Fruit fly (Drosophila melanogaster): ENCODE data around the gene lectin-37Da.

DNA sequence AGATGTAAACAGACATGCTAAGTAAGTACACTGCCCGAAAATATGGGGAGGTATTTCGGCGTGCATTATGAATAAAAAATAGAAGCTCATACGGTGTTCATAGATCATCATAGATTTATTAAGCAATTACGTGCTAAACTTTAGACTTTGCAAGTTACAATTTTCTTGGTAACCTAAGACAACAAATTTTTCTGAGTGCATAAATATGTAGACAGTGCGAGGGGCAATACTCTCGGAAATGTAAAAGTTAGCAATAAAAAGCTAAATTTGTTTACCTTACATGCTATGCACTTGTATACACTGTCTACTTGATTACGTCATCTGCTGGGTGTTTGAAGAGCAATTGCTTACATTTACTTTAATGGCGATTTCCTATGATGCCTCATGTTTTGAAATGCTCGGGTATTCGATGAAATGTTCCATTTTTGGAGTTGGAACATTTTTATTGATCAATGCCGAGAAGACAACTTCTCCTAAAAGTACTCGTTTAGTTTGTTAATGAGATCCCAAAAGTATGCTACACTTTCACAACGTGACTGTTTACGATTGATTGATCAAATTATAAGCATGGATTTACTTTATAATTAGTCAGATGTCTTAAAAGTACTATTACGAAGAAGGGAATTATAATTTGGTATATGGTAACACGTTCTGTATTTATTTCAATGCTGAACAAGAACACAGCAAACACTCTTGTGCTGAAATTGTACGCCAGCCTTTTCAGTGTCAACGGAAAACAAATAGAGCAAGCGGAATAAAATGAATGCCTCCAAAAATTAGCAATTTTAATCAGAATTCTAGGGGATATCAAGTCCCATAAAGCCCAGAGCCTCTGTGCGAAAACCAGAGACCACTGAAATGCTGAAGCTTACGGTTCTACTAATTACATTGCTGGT, 1.3 kb upstream of the lectin-37Da start, which contains the start of gene Lectin-galC1:
- TF ChIP-seq CG8478 (optimal IDR thresholded peaks at IDR 0.05) (no peak), CTCF (optimal IDR thresholded peaks at IDR 0.05) (peak; percentile 23 to 30)
